Fruit fly (Drosophila melanogaster): Measurements from ENCODE around the gene CG43965.
A peak's percentile ranks its signal among the peaks of the same experiment; 100 is the strongest.

CG43965 gene

DNA sequence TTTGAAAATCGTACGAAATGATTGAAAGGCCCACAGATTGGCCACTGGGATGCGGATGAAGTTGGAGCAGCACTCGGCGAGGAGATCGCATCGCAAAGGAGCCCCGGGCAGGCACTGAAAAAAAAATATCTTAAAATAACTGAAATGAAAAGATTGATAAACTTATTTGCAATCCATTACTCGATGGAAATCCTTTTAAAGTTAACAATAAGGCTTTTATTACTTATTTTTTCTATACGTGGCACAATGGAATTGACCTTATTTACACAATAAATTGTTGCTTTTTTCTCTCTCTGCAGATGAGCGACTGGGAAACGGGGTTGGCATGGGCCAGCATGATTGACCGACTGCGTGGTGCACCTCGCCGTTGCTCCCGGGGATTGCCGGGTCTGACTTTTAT lies 25.7 kb upstream of the CG43965 start (continued):
- TF ChIP-seq repo (GFP tag; optimal IDR thresholded peaks at IDR 0.05) (no peak), cas (GFP tag; IDR thresholded peaks at IDR 0.05) (no peak), CG15479 (GFP tag; optimal IDR thresholded peaks at IDR 0.05) (no peak), E2f2 (GFP tag; IDR thresholded peaks at IDR 0.05) (0 out of 2 replicates have a peak, but pooled peaks have one; percentile 13), esg (GFP tag; conservative IDR thresholded peaks at IDR 0.05) (peak; percentile 55; the same call in 1 of the 2 replicates), lmd (GFP tag; IDR thresholded peaks at IDR 0.05) (peak; percentile 55; the same call in 1 of the 2 replicates), Sry-δ (GFP tag; optimal IDR thresholded peaks at IDR 0.05) (peak; percentile 4), CG12071 (GFP tag; optimal IDR thresholded peaks at IDR 0.05) (peak; percentile 53), bab2 (GFP tag; optimal IDR thresholded peaks at IDR 0.05) (peak; percentile 41), sens-2 (GFP tag; IDR thresholded peaks at IDR 0.05) (peak; percentile 49; the same call in 1 of the 2 replicates), bcd (GFP tag; optimal IDR thresholded peaks at IDR 0.05) (peak; percentile 26), Max (GFP tag; optimal IDR thresholded peaks at IDR 0.05) (no peak), CG1529 (GFP tag; optimal IDR thresholded peaks at IDR 0.05) (peak; percentile 52), chn (GFP tag; optimal IDR thresholded peaks at IDR 0.05) (peak; percentile 37), sim (GFP tag; IDR thresholded peaks at IDR 0.05) (peak; percentile 52; the same call in 1 of the 2 replicates), Dfd (GFP tag; optimal IDR thresholded peaks at IDR 0.05) (no peak), CG17361 (GFP tag; IDR thresholded peaks at IDR 0.05) (0 out of 3 replicates have a peak, but pooled peaks have one; percentile 35), kni (GFP tag; optimal IDR thresholded peaks at IDR 0.05) (no peak), ATbp (GFP tag; optimal IDR thresholded peaks at IDR 0.05) (peak; percentile 76), gcm2 (GFP tag; optimal IDR thresholded peaks at IDR 0.05) (no peak), tup (GFP tag; optimal IDR thresholded peaks at IDR 0.05) (no peak)

DNA sequence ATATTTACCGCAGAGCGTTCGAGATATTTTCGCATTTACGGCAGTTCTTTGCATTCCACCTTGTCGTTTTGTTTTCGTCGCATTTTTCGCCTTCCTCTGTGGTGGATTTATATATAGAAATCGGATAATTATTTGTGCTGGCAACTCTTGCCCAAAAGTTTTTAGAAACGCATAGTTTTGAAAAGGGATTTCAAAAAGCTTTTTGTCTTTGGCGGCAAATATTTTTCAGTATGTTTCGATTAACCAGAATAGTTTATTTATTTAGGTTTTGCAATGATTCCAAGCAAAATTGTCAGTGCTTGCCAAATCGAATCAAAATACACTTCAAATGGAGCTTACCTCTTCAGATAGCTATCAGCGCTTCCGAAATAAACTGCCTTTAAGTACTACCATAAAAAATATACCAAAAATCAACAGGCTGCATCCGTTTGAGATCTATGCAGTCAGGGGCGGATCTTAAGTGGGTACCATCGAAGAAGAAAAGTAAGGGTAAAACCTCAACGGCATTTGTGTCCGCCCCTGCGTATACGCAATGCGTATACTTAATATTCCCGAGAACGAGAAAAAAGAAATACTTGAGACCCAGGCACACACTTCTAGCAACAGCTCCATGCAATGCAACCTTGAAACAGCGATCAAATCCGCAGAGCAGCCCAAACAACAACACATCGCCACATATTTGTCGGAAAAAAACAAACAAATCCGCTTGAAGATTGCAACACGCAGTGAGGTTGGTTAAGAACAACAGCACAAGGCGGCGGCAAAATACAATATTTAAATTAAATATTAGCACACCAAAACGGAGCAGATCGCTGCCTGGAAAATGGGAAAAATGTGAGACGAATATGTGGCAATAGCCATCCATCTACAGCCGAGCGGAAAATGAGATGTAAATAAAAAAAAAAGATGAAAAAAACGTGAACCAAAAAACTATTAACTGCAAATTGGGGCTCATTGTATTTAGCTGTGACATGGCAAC lies 24.4 kb upstream of the CG43965 start, which contains the start of gene CG13306:
CG13306 (minus strand) TSS at position 51 of the 979 bp plus-strand sequence.
- TF ChIP-seq row (GFP tag; IDR thresholded peaks at IDR 0.05) (peak; percentile 56), abd-A (tag; optimal IDR thresholded peaks at IDR 0.05) (peak; percentile 5), run (tag; optimal IDR thresholded peaks at IDR 0.05) (peak; percentile 18), prd (optimal IDR thresholded peaks at IDR 0.05) (no peak), prd (GFP tag; IDR thresholded peaks at IDR 0.05) (0 out of 3 replicates have a peak, but pooled peaks have one; percentile 32), CG10543 (GFP tag; optimal IDR thresholded peaks at IDR 0.05) (peak; percentile 47), CG14441 (GFP tag; IDR thresholded peaks at IDR 0.05) (peak; percentile 48; the same call in 1 of the 2 replicates), fd96Cb (tag; optimal IDR thresholded peaks at IDR 0.05) (no peak), sob (GFP tag; IDR thresholded peaks at IDR 0.05) (peak; percentile 44; the same call in 1 of the 2 replicates), CG11247 (GFP tag; IDR thresholded peaks at IDR 0.05) (0 out of 2 replicates have a peak, but pooled peaks have one; percentile 6), Mad (GFP tag; optimal IDR thresholded peaks at IDR 0.05) (no peak), sisA (GFP tag; IDR thresholded peaks at IDR 0.05) (no peak), Hr51 (GFP tag; optimal IDR thresholded peaks at IDR 0.05) (peak in 1 of 2 experiments; percentile 15), HLH3B (GFP tag; IDR thresholded peaks at IDR 0.05) (peak; percentile 32; the same call in 1 of the 2 replicates), Rfx (GFP tag; IDR thresholded peaks at IDR 0.05) (peak; percentile 18; the same call in 1 of the 2 replicates), H2.0 (GFP tag; IDR thresholded peaks at IDR 0.05) (peak; percentile 42; the same call in 1 of the 2 replicates), tll (GFP tag; optimal IDR thresholded peaks at IDR 0.05) (no peak), eyg (GFP tag; optimal IDR thresholded peaks at IDR 0.05) (no peak), CG18262 (tag; optimal IDR thresholded peaks at IDR 0.05) (no peak), dmrt99B (tag; optimal IDR thresholded peaks at IDR 0.05) (peak; percentile 42), so (GFP tag; IDR thresholded peaks at IDR 0.05) (peak; percentile 43; the same call in 1 of the 3 replicates), Asciz (GFP tag; optimal IDR thresholded peaks at IDR 0.05) (no peak), Nf-YC (tag; optimal IDR thresholded peaks at IDR 0.05) (peak; percentile 0), CG7839 (tag; optimal IDR thresholded peaks at IDR 0.05) (peak; percentile 25), CG8290 (GFP tag; optimal IDR thresholded peaks at IDR 0.05) (no peak), CG8290 (tag; optimal IDR thresholded peaks at IDR 0.05) (peak in 1 of 2 experiments; percentile 6), CG12769 (tag; optimal IDR thresholded peaks at IDR 0.05) (peak; percentile 42)
